Worm (Caenorhabditis elegans): Measurements from ENCODE around the gene tag-290.

DNA sequence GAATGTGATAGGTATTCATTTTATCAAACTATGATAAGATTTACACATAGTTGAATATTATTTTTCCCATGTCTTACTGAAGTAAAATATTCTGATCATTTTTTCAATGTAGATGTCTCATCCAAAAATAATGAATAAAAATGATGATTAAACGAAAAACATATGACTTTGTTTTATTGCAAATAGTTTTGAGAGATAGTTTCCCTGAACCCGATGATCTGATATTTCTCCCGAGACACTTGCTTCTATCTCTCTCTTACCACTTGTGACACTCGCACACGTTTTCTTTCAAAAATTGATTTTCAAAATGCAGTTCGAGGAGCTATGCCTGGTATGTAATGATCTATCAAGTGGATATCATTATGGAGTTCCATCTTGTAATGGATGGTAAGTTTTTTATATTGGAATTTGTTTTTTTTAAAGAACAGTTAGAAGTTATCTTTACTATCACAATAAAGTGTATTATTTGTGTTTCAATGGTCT lies 42.9 kb upstream of the tag-290 start, which contains the start of the genes nhr-101 and pms-2:
- TF ChIP-seq syd-9 (tag; optimal IDR thresholded peaks at IDR 0.05) (no peak), tbx-2 (tag; optimal IDR thresholded peaks at IDR 0.05) (no peak), unc-55 (GFP tag; optimal IDR thresholded peaks at IDR 0.05) (no peak), pax-1 (tag; optimal IDR thresholded peaks at IDR 0.05) (no peak)
